Fruit fly (Drosophila melanogaster) whole organism, embryonic: ENCODE results near the gene Zpr1.
A peak's percentile ranks its signal among the peaks of the same experiment; 100 is the strongest.

Experiments
- Aef1 ChIP-seq: fragments of 200-800 bp; sonication (Bioruptor generic); IDR thresholded peaks from 3 replicates; pipeline ENCODE4 v1.3.6; 2022; ENCODE audit warnings: missing biosample characterization, missing genetic modification characterization
- Atf6 ChIP-seq: fragments of 200-800 bp; sonication (Bioruptor generic); IDR thresholded peaks from 2 replicates; pipeline ENCODE4 v1.3.6; 2022; ENCODE audit warnings: missing biosample characterization, missing genetic modification characterization
- CG10654 ChIP-seq: fragments of 200-800 bp; sonication (Bioruptor generic); optimal IDR thresholded peaks from 2 replicates; lab custom pipeline; 2016; ENCODE audit warnings: missing biosample characterization, missing genetic modification characterization
- CG11504 ChIP-seq: fragments of 200-800 bp; sonication (Bioruptor generic); optimal IDR thresholded peaks from 3 replicates; lab custom pipeline; 2019; ENCODE audit warnings: missing biosample characterization, mild to moderate bottlenecking, missing genetic modification characterization, moderate library complexity
- CG13296 ChIP-seq: fragments of 200-800 bp; sonication (Bioruptor generic); optimal IDR thresholded peaks from 3 replicates; lab custom pipeline; 2018; ENCODE audit warnings: missing biosample characterization, mild to moderate bottlenecking, missing genetic modification characterization
- CG14441 ChIP-seq: fragments of 200-800 bp; sonication (Bioruptor generic); IDR thresholded peaks from 2 replicates; pipeline ENCODE4 v1.3.6; 2022; ENCODE audit warnings: missing biosample characterization, missing genetic modification characterization
- CG14860 ChIP-seq: fragments of 200-800 bp; sonication (Bioruptor generic); IDR thresholded peaks from 3 replicates; pipeline ENCODE4 v1.3.6; 2022; ENCODE audit warnings: missing biosample characterization, missing genetic modification characterization; ENCODE audit not compliant: partially characterized antibody
- CG14965 ChIP-seq: fragments of 200-800 bp; sonication (Bioruptor generic); optimal IDR thresholded peaks from 2 replicates; lab custom pipeline; 2016; ENCODE audit warnings: missing biosample characterization, missing genetic modification characterization, borderline replicate concordance
- CG17912 ChIP-seq: fragments of 200-800 bp; sonication (Bioruptor generic); optimal IDR thresholded peaks from 2 replicates; lab custom pipeline; 2018; ENCODE audit warnings: missing biosample characterization, mild to moderate bottlenecking, missing genetic modification characterization
- CG1792 ChIP-seq: fragments of 200-800 bp; sonication (Bioruptor generic); optimal IDR thresholded peaks from 2 replicates; lab custom pipeline; 2016; ENCODE audit warnings: missing biosample characterization, missing genetic modification characterization
- CG18476 ChIP-seq: fragments of 200-800 bp; sonication (Bioruptor generic); optimal IDR thresholded peaks from 2 replicates; lab custom pipeline; 2016; ENCODE audit warnings: missing biosample characterization, mild to moderate bottlenecking, missing genetic modification characterization
- CG18764 ChIP-seq: fragments of 200-800 bp; sonication (Bioruptor generic); optimal IDR thresholded peaks from 3 replicates; lab custom pipeline; 2016; ENCODE audit warnings: missing biosample characterization, missing genetic modification characterization
- CG2120 ChIP-seq: fragments of 200-800 bp; sonication (Bioruptor generic); optimal IDR thresholded peaks from 3 replicates; lab custom pipeline; 2016; ENCODE audit warnings: missing biosample characterization, missing genetic modification characterization
- CG2712 ChIP-seq: fragments of 200-800 bp; optimal IDR thresholded peaks from 3 replicates; lab custom pipeline; 2019; ENCODE audit warnings: missing biosample characterization, mild to moderate bottlenecking, missing genetic modification characterization, moderate library complexity
- CG3163 ChIP-seq: fragments of 200-800 bp; sonication (Bioruptor generic); optimal IDR thresholded peaks from 3 replicates; lab custom pipeline; 2016; ENCODE audit warnings: missing biosample characterization, missing genetic modification characterization
- CG3838 ChIP-seq: fragments of 200-800 bp; sonication (Bioruptor generic); optimal IDR thresholded peaks from 3 replicates; lab custom pipeline; 2016; ENCODE audit warnings: missing biosample characterization, missing genetic modification characterization
- CG4617 ChIP-seq: fragments of 200-800 bp; sonication (Bioruptor generic); optimal IDR thresholded peaks from 3 replicates; lab custom pipeline; 2016; ENCODE audit warnings: missing biosample characterization, missing genetic modification characterization, borderline replicate concordance
- CG6654 ChIP-seq: fragments of 200-800 bp; sonication (Bioruptor generic); optimal IDR thresholded peaks from 2 replicates; lab custom pipeline; 2017; ENCODE audit warnings: missing biosample characterization, mild to moderate bottlenecking, missing genetic modification characterization
- CG8089 ChIP-seq: fragments of 200-800 bp; sonication (Bioruptor generic); optimal IDR thresholded peaks from 3 replicates; lab custom pipeline; 2016; ENCODE audit warnings: missing biosample characterization, missing genetic modification characterization
- CG8281 ChIP-seq: fragments of 200-800 bp; sonication (Bioruptor generic); optimal IDR thresholded peaks from 2 replicates; lab custom pipeline; 2018; ENCODE audit warnings: missing biosample characterization, mild to moderate bottlenecking, missing genetic modification characterization, moderate library complexity
- CG8388 ChIP-seq: fragments of 200-800 bp; sonication (Bioruptor generic); optimal IDR thresholded peaks from 2 replicates; lab custom pipeline; 2019; ENCODE audit warnings: missing biosample characterization, mild to moderate bottlenecking, missing genetic modification characterization, moderate library complexity
- CG9609 ChIP-seq: fragments of 200-800 bp; sonication (Bioruptor generic); optimal IDR thresholded peaks from 3 replicates; lab custom pipeline; 2016; ENCODE audit warnings: missing biosample characterization, missing genetic modification characterization
- Fer2 ChIP-seq: fragments of 200-800 bp; sonication (Bioruptor generic); optimal IDR thresholded peaks from 2 replicates; lab custom pipeline; 2018; ENCODE audit warnings: missing biosample characterization, mild to moderate bottlenecking, missing genetic modification characterization, moderate library complexity
- H15 ChIP-seq: fragments of 200-800 bp; sonication (Bioruptor generic); IDR thresholded peaks from 3 replicates; pipeline ENCODE4 v1.3.6; 2022; ENCODE audit warnings: missing biosample characterization, missing genetic modification characterization
- H2.0 ChIP-seq: fragments of 200-800 bp; sonication (Bioruptor generic); IDR thresholded peaks from 2 replicates; pipeline ENCODE4 v1.3.6; 2022; ENCODE audit warnings: missing biosample characterization, missing genetic modification characterization
- Hr39 ChIP-seq: fragments of >200 bp; optimal IDR thresholded peaks from 2 replicates; lab custom pipeline; 2017
- Mad ChIP-seq: fragments of 200-800 bp; sonication (Bioruptor generic); optimal IDR thresholded peaks from 2 replicates; lab custom pipeline; 2016; ENCODE audit warnings: missing biosample characterization, missing genetic modification characterization
- Max ChIP-seq: fragments of 200-800 bp; sonication (Bioruptor generic); optimal IDR thresholded peaks from 2 replicates; lab custom pipeline; 2016; ENCODE audit warnings: missing biosample characterization, mild to moderate bottlenecking, missing genetic modification characterization
- Med ChIP-seq: fragments of 200-800 bp; sonication (Bioruptor generic); peaks from one replicate; lab custom pipeline; 2016; ENCODE audit warnings: missing biosample characterization, missing genetic modification characterization, mild to moderate bottlenecking, inconsistent platforms, moderate library complexity
- NC2β ChIP-seq: fragments of 200-800 bp; sonication (Bioruptor generic); optimal IDR thresholded peaks from 2 replicates; lab custom pipeline; 2016; ENCODE audit warnings: missing biosample characterization, missing genetic modification characterization
- NfI ChIP-seq: fragments of 200-800 bp; sonication (Bioruptor generic); optimal IDR thresholded peaks from 3 replicates; lab custom pipeline; 2018; ENCODE audit warnings: missing biosample characterization, mild to moderate bottlenecking, missing genetic modification characterization, moderate library complexity
- PHDP ChIP-seq: fragments of 200-800 bp; sonication (Bioruptor generic); optimal IDR thresholded peaks from 3 replicates; lab custom pipeline; 2018; ENCODE audit warnings: missing biosample characterization, mild to moderate bottlenecking, missing genetic modification characterization, moderate library complexity
- Ptx1 ChIP-seq: fragments of 200-800 bp; sonication (Bioruptor generic); IDR thresholded peaks from 2 replicates; pipeline ENCODE4 v1.3.6; 2022; ENCODE audit warnings: missing biosample characterization, missing genetic modification characterization
- Xrp1 ChIP-seq: fragments of 200-800 bp; sonication (Bioruptor generic); IDR thresholded peaks from 2 replicates; pipeline ENCODE4 v1.3.6; 2022; ENCODE audit warnings: missing biosample characterization, missing genetic modification characterization
- btn ChIP-seq: fragments of 200-800 bp; sonication (Bioruptor generic); optimal IDR thresholded peaks from 2 replicates; lab custom pipeline; 2016; ENCODE audit warnings: missing biosample characterization, missing genetic modification characterization
- chif ChIP-seq, 2 experiments: fragments of 200-800 bp; sonication (Bioruptor generic); optimal IDR thresholded peaks; 3 replicates each; lab custom pipeline; 2016; ENCODE audit warnings: missing biosample characterization in 2 of 2, missing genetic modification characterization in 2 of 2
- chm ChIP-seq: fragments of 200-800 bp; sonication (Bioruptor generic); IDR thresholded peaks from 2 replicates; pipeline ENCODE4 v1.3.6; 2022; ENCODE audit warnings: missing biosample characterization, missing genetic modification characterization
- emc ChIP-seq: fragments of 200-800 bp; sonication (Bioruptor generic); optimal IDR thresholded peaks from 2 replicates; lab custom pipeline; 2016; ENCODE audit warnings: missing biosample characterization, missing genetic modification characterization
- eyg ChIP-seq: fragments of 200-800 bp; sonication (Bioruptor generic); optimal IDR thresholded peaks from 3 replicates; lab custom pipeline; 2016; ENCODE audit warnings: missing biosample characterization, missing genetic modification characterization
- gcm ChIP-seq: fragments of 200-800 bp; sonication (Bioruptor generic); optimal IDR thresholded peaks from 2 replicates; lab custom pipeline; 2019; ENCODE audit warnings: missing biosample characterization, mild to moderate bottlenecking, missing genetic modification characterization, moderate library complexity
- gsb ChIP-seq: fragments of 200-800 bp; sonication (Bioruptor generic); IDR thresholded peaks from 2 replicates; pipeline ENCODE4 v1.3.6; 2022; ENCODE audit warnings: missing biosample characterization, missing genetic modification characterization
- her ChIP-seq: fragments of 200-800 bp; sonication (Bioruptor generic); optimal IDR thresholded peaks from 2 replicates; lab custom pipeline; 2016; ENCODE audit warnings: missing biosample characterization, missing genetic modification characterization
- jumu ChIP-seq: fragments of 200-800 bp; sonication (Bioruptor generic); optimal IDR thresholded peaks from 3 replicates; lab custom pipeline; 2016; ENCODE audit warnings: missing biosample characterization, missing genetic modification characterization
- lilli ChIP-seq: fragments of 200-800 bp; sonication (Bioruptor generic); optimal IDR thresholded peaks from 3 replicates; lab custom pipeline; 2016; ENCODE audit warnings: missing biosample characterization, missing genetic modification characterization
- luna ChIP-seq: fragments of 200-800 bp; sonication (Bioruptor generic); optimal IDR thresholded peaks from 2 replicates; lab custom pipeline; 2016; ENCODE audit warnings: missing biosample characterization, missing genetic modification characterization
- pho ChIP-seq: fragments of 200-800 bp; sonication (Bioruptor generic); optimal IDR thresholded peaks from 2 replicates; lab custom pipeline; 2016; ENCODE audit warnings: missing biosample characterization, missing genetic modification characterization
- row ChIP-seq: fragments of 200-800 bp; sonication (Bioruptor generic); IDR thresholded peaks from 3 replicates; pipeline ENCODE4 v1.3.6; 2022; ENCODE audit warnings: missing biosample characterization, missing genetic modification characterization
- sr ChIP-seq: fragments of 200-800 bp; sonication (Bioruptor generic); IDR thresholded peaks from 3 replicates; pipeline ENCODE4 v1.3.6; 2022; ENCODE audit warnings: missing biosample characterization, missing genetic modification characterization
- tap ChIP-seq: fragments of 200-800 bp; optimal IDR thresholded peaks from 3 replicates; lab custom pipeline; 2019; ENCODE audit warnings: missing biosample characterization, mild to moderate bottlenecking, missing genetic modification characterization, moderate library complexity
- tx ChIP-seq: fragments of 200-800 bp; sonication (Bioruptor generic); optimal IDR thresholded peaks from 2 replicates; lab custom pipeline; 2016; ENCODE audit warnings: missing biosample characterization, missing genetic modification characterization
- zf30C ChIP-seq: fragments of 200-800 bp; sonication (Bioruptor generic); optimal IDR thresholded peaks from 3 replicates; lab custom pipeline; 2018; ENCODE audit warnings: missing biosample characterization, mild to moderate bottlenecking, missing genetic modification characterization

Gene Zpr1

DNA sequence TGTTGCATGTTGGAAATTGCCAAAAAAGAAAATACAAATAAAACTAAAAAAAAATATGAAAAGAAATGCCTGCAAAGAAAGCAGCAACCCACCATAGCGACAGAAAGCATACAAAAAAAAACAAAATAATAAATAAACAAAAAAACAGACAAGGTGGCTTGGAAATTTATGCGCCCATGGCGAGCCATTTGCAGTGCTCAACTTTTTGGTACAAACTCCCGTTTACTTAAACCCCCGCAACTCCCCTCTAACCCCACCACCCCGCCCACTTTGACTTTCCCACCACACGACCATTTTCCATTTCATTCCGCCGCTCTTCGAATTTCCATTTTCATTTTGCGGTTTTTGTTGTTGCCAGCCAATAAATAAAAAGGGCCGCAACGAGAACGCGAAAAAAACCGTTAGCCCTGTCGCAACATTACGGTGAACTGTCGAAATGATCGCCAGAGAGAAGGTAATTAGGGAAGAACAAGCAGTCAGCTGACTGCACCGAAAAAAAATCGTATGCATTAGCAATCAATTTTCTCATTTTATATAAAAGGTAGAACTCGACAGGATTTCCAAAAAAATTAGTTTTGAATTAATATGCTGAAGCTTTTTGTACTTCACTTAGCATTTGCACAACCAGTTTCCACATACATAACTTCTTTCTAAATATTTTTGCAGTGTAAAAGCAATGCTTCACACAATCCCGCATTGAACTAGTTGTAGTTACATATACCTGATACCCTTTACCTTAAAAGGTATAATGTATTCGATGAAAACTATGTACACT is 24.9 kb downstream of the Zpr1 start (continued):
- TF ChIP-seq gsb (GFP tag; lab: Robert Waterston, UW), result no peak
- peak; percentile 25 for TF ChIP-seq CG8281 (tag; lab: Kevin White, UChicago)
- peak; percentile 28 for TF ChIP-seq CG18476 (GFP tag; lab: Kevin White, UChicago)
- no peak for TF ChIP-seq Hr39 (lab: Kevin White, UChicago)
- peak; percentile 16 for TF ChIP-seq eyg
- TF ChIP-seq CG9609, result peak; percentile 46
- peak; percentile 8 for TF ChIP-seq her (GFP tag; lab: Kevin White, UChicago)
- TF ChIP-seq CG11504 (tag; lab: Kevin White, UChicago), result peak; percentile 79
- peak; percentile 28 for TF ChIP-seq btn (GFP tag; lab: Kevin White, UChicago)
- no peak for TF ChIP-seq luna (GFP tag; lab: Kevin White, UChicago)
- peak; percentile 58 for TF ChIP-seq zf30C (GFP tag; lab: Kevin White, UChicago)
- peak; percentile 7 for TF ChIP-seq pho (GFP tag; lab: Kevin White, UChicago)
- peak; percentile 62 for TF ChIP-seq PHDP (tag; lab: Kevin White, UChicago)
- TF ChIP-seq Max (GFP tag; lab: Kevin White, UChicago), result peak; percentile 36
- TF ChIP-seq CG18764 (GFP tag; lab: Kevin White, UChicago), result peak; percentile 9
- 0 out of 3 replicates have a peak, but pooled peaks have one; percentile 15 for TF ChIP-seq H15 (GFP tag; lab: Robert Waterston, UW)
- TF ChIP-seq Med, result peak; percentile 89
- TF ChIP-seq CG10654, result peak; percentile 36
- no peak for TF ChIP-seq Atf6 (GFP tag; lab: Robert Waterston, UW)
- TF ChIP-seq Aef1 (GFP tag; lab: Robert Waterston, UW), result no peak
- no peak for TF ChIP-seq CG13296
- peak; percentile 24 for TF ChIP-seq jumu (GFP tag; lab: Kevin White, UChicago)
- peak; percentile 38 for TF ChIP-seq gcm
- peak; percentile 52 for TF ChIP-seq CG8388 (GFP tag; lab: Kevin White, UChicago)
- TF ChIP-seq CG2120, result peak; percentile 39
- TF ChIP-seq tx (GFP tag; lab: Kevin White, UChicago), result peak; percentile 33
- no peak for TF ChIP-seq chm
- no peak for TF ChIP-seq CG17912 (GFP tag; lab: Kevin White, UChicago)
- no peak for TF ChIP-seq CG3163 (GFP tag; lab: Kevin White, UChicago)
- peak; percentile 17 for TF ChIP-seq emc (GFP tag; lab: Kevin White, UChicago)
- TF ChIP-seq NC2β, result peak; percentile 39
- peak; percentile 62 for TF ChIP-seq CG2712 (tag; lab: Kevin White, UChicago)
- TF ChIP-seq CG6654 (GFP tag; lab: Kevin White, UChicago), result no peak
- TF ChIP-seq CG3838 (GFP tag; lab: Kevin White, UChicago), result no peak
- TF ChIP-seq NfI, result peak; percentile 33
- no peak for TF ChIP-seq CG14860
- TF ChIP-seq row (GFP tag; lab: Robert Waterston, UW), result peak; percentile 65
- TF ChIP-seq Ptx1 (GFP tag; lab: Robert Waterston, UW), result peak; percentile 68
- TF ChIP-seq sr (GFP tag; lab: Robert Waterston, UW), result no peak
- no peak for TF ChIP-seq Fer2 (tag; lab: Kevin White, UChicago)
- peak; percentile 47; the same call in 1 of the 2 replicates for TF ChIP-seq CG14441 (GFP tag; lab: Robert Waterston, UW)
- TF ChIP-seq Mad (GFP tag; lab: Kevin White, UChicago), result no peak
- TF ChIP-seq CG8089 (GFP tag; lab: Kevin White, UChicago), result peak; percentile 2
- TF ChIP-seq CG1792 (GFP tag; lab: Kevin White, UChicago), result no peak
- peak; percentile 49; the same call in 1 of the 2 replicates for TF ChIP-seq Xrp1 (GFP tag; lab: Robert Waterston, UW)
- peak; percentile 34 for TF ChIP-seq lilli (GFP tag; lab: Kevin White, UChicago)
- TF ChIP-seq tap (tag; lab: Kevin White, UChicago), result peak; percentile 37
- peak; percentile 30 for TF ChIP-seq H2.0
- TF ChIP-seq chif (GFP tag; optimal IDR thresholded peaks at IDR 0.05; lab: Kevin White, UChicago), result peak; percentile 42 to 58
- TF ChIP-seq CG4617 (GFP tag; lab: Kevin White, UChicago), result no peak
- no peak for TF ChIP-seq CG14965 (GFP tag; lab: Kevin White, UChicago)
